Worm (Caenorhabditis elegans): ENCODE measurements around the gene B0334.5.

Gene B0334.5

DNA sequence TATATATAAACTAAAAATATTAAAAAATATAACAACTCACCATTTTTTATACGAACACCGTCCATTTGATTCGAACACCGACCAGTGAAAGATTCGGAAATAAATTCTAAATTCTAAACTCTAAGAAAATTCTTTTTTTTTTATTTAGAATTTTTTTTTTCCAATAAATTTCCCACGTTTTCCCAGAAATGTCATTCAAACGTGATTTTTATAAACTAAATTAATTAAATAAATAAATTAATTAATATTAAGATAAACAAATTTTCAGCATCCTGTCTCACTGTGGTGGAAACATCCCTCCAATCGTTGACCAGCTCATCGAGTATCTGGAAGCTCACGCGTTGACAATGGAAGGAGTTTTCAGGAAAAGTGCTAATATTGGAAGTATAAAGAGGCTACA is 29.9 kb upstream of the B0334.5 start, which contains the start of gene klp-17:
klp-17 (minus strand) TSS at position 101 of the 400 bp plus-strand sequence.
- TF ChIP-seq lin-13 (tag; optimal IDR thresholded peaks at IDR 0.05) (no peak), tbx-8 (GFP tag; optimal IDR thresholded peaks at IDR 0.05) (no peak), hlh-1 (tag; optimal IDR thresholded peaks at IDR 0.05) (no peak), unc-39 (tag; optimal IDR thresholded peaks at IDR 0.05) (no peak), ces-1 (GFP tag; optimal IDR thresholded peaks at IDR 0.05) (no peak)

DNA sequence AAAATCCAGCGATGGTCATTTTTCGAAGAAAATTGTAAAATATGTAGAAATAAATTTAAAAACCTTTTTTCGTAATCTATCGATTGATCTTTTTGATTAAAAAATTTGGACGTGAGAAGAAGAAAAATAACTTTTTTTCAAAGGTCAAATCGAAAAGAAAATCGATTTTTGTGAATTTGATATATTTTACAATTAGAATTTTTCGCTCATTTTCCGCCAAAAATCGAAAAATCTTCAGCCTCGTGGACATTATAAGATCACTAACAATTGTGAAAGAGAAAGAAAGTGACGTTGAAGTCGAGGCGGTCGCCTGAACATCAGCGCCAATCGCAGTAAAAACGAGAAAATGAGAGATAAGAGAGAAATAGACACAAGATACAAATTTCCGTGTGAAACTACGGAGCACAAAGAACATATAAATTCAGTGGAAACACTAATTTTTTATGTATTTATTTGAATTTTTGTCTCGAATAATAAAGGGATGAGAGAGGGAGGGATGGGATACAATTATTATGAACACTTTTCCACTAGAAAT is 27.8 kb upstream of the B0334.5 start, which contains the start of gene cisd-1:
cisd-1 (minus strand) TSS at position 51 of the 535 bp plus-strand sequence.
- TF ChIP-seq unc-39 (tag; optimal IDR thresholded peaks at IDR 0.05) (no peak), nhr-2 (tag; optimal IDR thresholded peaks at IDR 0.05) (no peak), nhr-76 (tag; optimal IDR thresholded peaks at IDR 0.05) (no peak), nhr-28 (tag; optimal IDR thresholded peaks at IDR 0.05) (no peak), ztf-11 (tag; optimal IDR thresholded peaks at IDR 0.05) (no peak), sptf-1 (tag; optimal IDR thresholded peaks at IDR 0.05) (no peak), flh-1 (GFP tag; optimal IDR thresholded peaks at IDR 0.05) (no peak), blmp-1 (tag; optimal IDR thresholded peaks at IDR 0.05) (no peak), elt-3 (tag; optimal IDR thresholded peaks at IDR 0.05) (no peak)

DNA sequence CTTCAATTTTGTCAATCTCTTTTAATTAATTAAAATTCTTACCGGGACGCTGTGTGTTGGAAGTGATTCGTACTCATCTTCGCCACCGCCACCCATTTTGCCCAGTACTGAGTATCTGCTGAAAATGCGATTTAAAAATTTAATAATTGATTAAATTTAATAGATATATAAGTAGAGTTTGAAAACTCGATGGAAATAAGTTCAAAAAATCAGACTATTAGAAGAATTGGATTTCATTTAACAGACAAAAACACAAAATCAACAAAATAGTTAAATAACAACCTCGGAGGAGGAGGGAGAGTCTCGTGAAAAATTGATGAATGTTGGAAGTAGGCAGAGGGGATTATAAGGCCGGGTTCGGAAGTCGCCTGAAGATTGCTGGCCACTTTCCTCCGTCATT is 25.5 kb upstream of the B0334.5 start, which contains the start of gene mfn-1:
mfn-1 (minus strand) TSS at position 101 of the 400 bp plus-strand sequence.
- TF ChIP-seq hlh-1 (tag; optimal IDR thresholded peaks at IDR 0.05) = no peak
- TF ChIP-seq ztf-11 (tag; optimal IDR thresholded peaks at IDR 0.05) = no peak
- TF ChIP-seq ceh-83 (GFP tag; optimal IDR thresholded peaks at IDR 0.05) = no peak
- TF ChIP-seq snpc-4 (tag; optimal IDR thresholded peaks at IDR 0.05) = no peak
- no peak for TF ChIP-seq drap-1 (GFP tag; optimal IDR thresholded peaks at IDR 0.05)
- TF ChIP-seq elt-3 (tag; optimal IDR thresholded peaks at IDR 0.05) = no peak
- no peak for TF ChIP-seq tbx-8 (GFP tag; optimal IDR thresholded peaks at IDR 0.05)
- no peak for TF ChIP-seq M03D4.4 (tag; optimal IDR thresholded peaks at IDR 0.05)
- TF ChIP-seq nhr-12 (tag; optimal IDR thresholded peaks at IDR 0.05) = no peak
- TF ChIP-seq lsy-2 (tag; optimal IDR thresholded peaks at IDR 0.05) = no peak
- TF ChIP-seq sptf-1 (tag; optimal IDR thresholded peaks at IDR 0.05) = no peak
- TF ChIP-seq ces-1 (GFP tag; optimal IDR thresholded peaks at IDR 0.05) = no peak
- TF ChIP-seq nhr-28 (tag; optimal IDR thresholded peaks at IDR 0.05) = no peak
- no peak for TF ChIP-seq cnd-1 (tag; optimal IDR thresholded peaks at IDR 0.05)
- no peak for TF ChIP-seq unc-62 (GFP tag; optimal IDR thresholded peaks at IDR 0.05)

DNA sequence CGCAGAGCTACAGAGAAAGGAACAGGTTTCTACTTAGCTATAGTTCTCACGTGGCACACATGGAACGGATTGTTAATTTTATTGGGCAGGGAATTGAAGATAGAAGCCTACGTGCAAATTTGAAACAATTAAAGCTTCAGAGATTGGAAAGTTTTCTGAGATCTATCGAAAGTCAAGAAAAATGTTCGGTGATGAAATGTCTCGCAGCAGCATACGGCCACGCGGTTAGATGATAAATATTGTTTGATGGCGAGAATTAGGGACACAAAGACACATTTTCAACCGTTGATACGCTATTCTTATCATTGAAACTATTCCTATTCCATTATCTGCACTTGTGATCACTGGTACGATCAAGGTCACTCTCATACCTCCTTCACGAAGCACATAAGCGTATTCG is 24.9 kb upstream of the B0334.5 start:
- no peak for TF ChIP-seq nhr-28 (tag; optimal IDR thresholded peaks at IDR 0.05)
- TF ChIP-seq nhr-2 (tag; optimal IDR thresholded peaks at IDR 0.05) = no peak
- peak; percentile 7 for TF ChIP-seq elt-3 (tag; optimal IDR thresholded peaks at IDR 0.05)
- no peak for TF ChIP-seq M03D4.4 (tag; optimal IDR thresholded peaks at IDR 0.05)
- TF ChIP-seq unc-120 (tag; optimal IDR thresholded peaks at IDR 0.05; ENCODE audit: poor library complexity, severe bottlenecking) = no peak
- TF ChIP-seq pha-4 (tag; optimal IDR thresholded peaks at IDR 0.05) = no peak
- TF ChIP-seq ham-2 (GFP tag; optimal IDR thresholded peaks at IDR 0.05) = no peak

DNA sequence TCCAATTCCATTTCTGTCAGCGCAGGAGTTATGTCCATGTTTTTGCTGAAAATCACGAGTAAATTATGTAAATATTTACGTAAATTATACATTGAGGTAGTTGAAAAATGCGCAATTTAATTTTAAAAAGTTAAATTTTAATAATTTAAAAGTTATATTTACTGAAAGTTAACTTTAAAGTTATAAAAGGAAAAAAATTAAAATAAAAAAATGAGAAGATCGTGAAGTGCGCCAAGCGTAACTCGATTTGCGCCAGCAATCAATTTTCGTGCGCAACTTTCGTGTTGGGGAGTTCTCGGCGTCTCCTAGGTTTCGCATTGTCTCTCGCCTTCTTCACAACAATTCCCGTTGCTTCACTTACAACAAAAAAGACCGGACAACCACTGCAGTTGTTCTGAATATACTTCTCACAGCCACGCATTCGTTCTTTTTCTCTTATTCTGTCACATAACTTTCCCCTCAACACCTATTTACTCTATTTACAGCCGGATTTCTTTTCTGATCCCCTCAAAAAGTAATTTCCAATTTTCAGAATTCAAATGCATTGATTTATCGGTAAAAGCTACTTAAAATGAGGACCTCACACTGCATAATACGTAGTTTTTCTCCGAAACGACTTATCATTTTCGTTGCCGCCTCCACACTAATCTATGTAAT is 23.8 kb upstream of the B0334.5 start, which contains the start of the genes metl-1 and W02B12.11:
metl-1 (minus strand) TSS at position 51 of the 657 bp plus-strand sequence.
W02B12.11 (plus strand) TSS at position 337 of the 657 bp plus-strand sequence.
- TF ChIP-seq flh-1 (GFP tag; optimal IDR thresholded peaks at IDR 0.05) = no peak
- no peak for TF ChIP-seq nhr-28 (tag; optimal IDR thresholded peaks at IDR 0.05)
- peak; percentile 54 for TF ChIP-seq drap-1 (GFP tag; optimal IDR thresholded peaks at IDR 0.05)
- peak; percentile 80 for TF ChIP-seq lin-13 (tag; optimal IDR thresholded peaks at IDR 0.05)
- TF ChIP-seq mab-5 (tag; optimal IDR thresholded peaks at IDR 0.05) = no peak
- TF ChIP-seq ceh-39 (tag; optimal IDR thresholded peaks at IDR 0.05) = no peak
- peak; percentile 19 for TF ChIP-seq bed-3 (GFP tag; optimal IDR thresholded peaks at IDR 0.05)
- TF ChIP-seq hlh-1 (tag; optimal IDR thresholded peaks at IDR 0.05) = no peak
- TF ChIP-seq snpc-4 (tag; optimal IDR thresholded peaks at IDR 0.05) = no peak
- peak; percentile 74 for TF ChIP-seq lsy-2 (tag; optimal IDR thresholded peaks at IDR 0.05)
- peak; percentile 5 for TF ChIP-seq nhr-237 (tag; optimal IDR thresholded peaks at IDR 0.05)
- peak; percentile 82 for TF ChIP-seq ces-1 (GFP tag; optimal IDR thresholded peaks at IDR 0.05)
- TF ChIP-seq mls-2 (tag; optimal IDR thresholded peaks at IDR 0.05) = peak; percentile 53
- TF ChIP-seq mep-1 (tag; optimal IDR thresholded peaks at IDR 0.05) = peak; percentile 89
- TF ChIP-seq elt-3 (tag; optimal IDR thresholded peaks at IDR 0.05) = no peak
- TF ChIP-seq tbx-8 (GFP tag; optimal IDR thresholded peaks at IDR 0.05) = no peak
- no peak for TF ChIP-seq sem-2 (GFP tag; optimal IDR thresholded peaks at IDR 0.05)
- TF ChIP-seq nhr-12 (tag; optimal IDR thresholded peaks at IDR 0.05) = no peak
- TF ChIP-seq pha-4 (tag; optimal IDR thresholded peaks at IDR 0.05) = peak; percentile 69
- TF ChIP-seq ceh-83 (GFP tag; optimal IDR thresholded peaks at IDR 0.05) = no peak
- TF ChIP-seq nhr-76 (tag; optimal IDR thresholded peaks at IDR 0.05) = no peak
- TF ChIP-seq ztf-11 (tag; optimal IDR thresholded peaks at IDR 0.05) = no peak
- peak; percentile 70 for TF ChIP-seq M03D4.4 (tag; optimal IDR thresholded peaks at IDR 0.05)
- TF ChIP-seq elt-1 (tag; optimal IDR thresholded peaks at IDR 0.05; ENCODE audit: borderline replicate concordance, insufficient read depth) = no peak
- TF ChIP-seq unc-39 (tag; optimal IDR thresholded peaks at IDR 0.05) = no peak
- peak; percentile 67 for TF ChIP-seq ceh-43 (GFP tag; optimal IDR thresholded peaks at IDR 0.05)
- no peak for TF ChIP-seq ham-2 (GFP tag; optimal IDR thresholded peaks at IDR 0.05)
- TF ChIP-seq sptf-1 (tag; optimal IDR thresholded peaks at IDR 0.05) = peak; percentile 81
- TF ChIP-seq blmp-1 (tag; optimal IDR thresholded peaks at IDR 0.05) = no peak
- TF ChIP-seq lin-32 (GFP tag; optimal IDR thresholded peaks at IDR 0.05) = no peak
- TF ChIP-seq nhr-2 (tag; optimal IDR thresholded peaks at IDR 0.05) = no peak
- TF ChIP-seq unc-62 (GFP tag; optimal IDR thresholded peaks at IDR 0.05) = no peak
- TF ChIP-seq unc-120 (tag; optimal IDR thresholded peaks at IDR 0.05; ENCODE audit: poor library complexity, severe bottlenecking) = peak; percentile 34
- TF ChIP-seq cnd-1 (tag; optimal IDR thresholded peaks at IDR 0.05) = peak; percentile 51
- TF ChIP-seq zip-8 (tag; optimal IDR thresholded peaks at IDR 0.05) = no peak
